Worm (Caenorhabditis elegans): Measurements from ENCODE around the gene F36H12.4.

ce11 chrIV:5318835-5319303, 50.0 kb downstream of the F36H12.4 start, which contains the start of gene slc-46A:
- TF ChIP-seq sox-4 (tag; optimal IDR thresholded peaks at IDR 0.05) (no peak), T23F11.4 (GFP tag; optimal IDR thresholded peaks at IDR 0.05) (no peak), mec-3 (tag; optimal IDR thresholded peaks at IDR 0.05; ENCODE audit: borderline replicate concordance) (no peak), gmeb-2 (tag; optimal IDR thresholded peaks at IDR 0.05) (no peak), K09A11.1 (tag; optimal IDR thresholded peaks at IDR 0.05; ENCODE audit: insufficient read depth) (no peak), ceh-19 (GFP tag; optimal IDR thresholded peaks at IDR 0.05) (no peak)

Measured in whole organism, late embryonic.